Fruit fly (Drosophila melanogaster): ENCODE results near the gene Cip4.

Gene Cip4

dm6 chr3L:4362937-4363336, 965 bp downstream of the Cip4 start:
- no peak for TF ChIP-seq CG32264 (GFP tag; optimal IDR thresholded peaks at IDR 0.05)
- no peak for TF ChIP-seq Jra (GFP tag; optimal IDR thresholded peaks at IDR 0.05)
- TF ChIP-seq ey (GFP tag; optimal IDR thresholded peaks at IDR 0.05): no peak
- TF ChIP-seq Dif (GFP tag; optimal IDR thresholded peaks at IDR 0.05; ENCODE audit: partially characterized antibody): no peak
- no peak for TF ChIP-seq N (GFP tag; optimal IDR thresholded peaks at IDR 0.05)
- TF ChIP-seq h (GFP tag; optimal IDR thresholded peaks at IDR 0.05): no peak
- TF ChIP-seq Sp1 (GFP tag; optimal IDR thresholded peaks at IDR 0.05): no peak
- no peak for TF ChIP-seq tai (GFP tag; optimal IDR thresholded peaks at IDR 0.05)
- no peak for TF ChIP-seq rgr (GFP tag; optimal IDR thresholded peaks at IDR 0.05)
- no peak for TF ChIP-seq pan (optimal IDR thresholded peaks at IDR 0.05)
- TF ChIP-seq br (GFP tag; optimal IDR thresholded peaks at IDR 0.05): no peak
- TF ChIP-seq jim (GFP tag; optimal IDR thresholded peaks at IDR 0.05): no peak
- TF ChIP-seq brk (GFP tag; optimal IDR thresholded peaks at IDR 0.05): no peak
- no peak for TF ChIP-seq lola (GFP tag; optimal IDR thresholded peaks at IDR 0.05)

- TF ChIP-seq dl (GFP tag; optimal IDR thresholded peaks at IDR 0.05; ENCODE audit: insufficient read depth in 1 of 2, partially characterized antibody in 2 of 2) (no peak), CG9705 (GFP tag; optimal IDR thresholded peaks at IDR 0.05) (no peak), brk (GFP tag; optimal IDR thresholded peaks at IDR 0.05) (peak; percentile 3), HLH106 (tag; optimal IDR thresholded peaks at IDR 0.05) (no peak), Dif (GFP tag; optimal IDR thresholded peaks at IDR 0.05; ENCODE audit: partially characterized antibody) (peak; percentile 35), Myc (optimal IDR thresholded peaks at IDR 0.05) (no peak), h (GFP tag; optimal IDR thresholded peaks at IDR 0.05) (peak; percentile 45), sage (GFP tag; optimal IDR thresholded peaks at IDR 0.05) (peak; percentile 7), Rel (GFP tag; optimal IDR thresholded peaks at IDR 0.05) (no peak), Rel (tag; optimal IDR thresholded peaks at IDR 0.05) (no peak), CG32264 (GFP tag; optimal IDR thresholded peaks at IDR 0.05) (no peak), Vsx2 (GFP tag; optimal IDR thresholded peaks at IDR 0.05; ENCODE audit: partially characterized antibody) (peak; percentile 53), CrebA (GFP tag; optimal IDR thresholded peaks at IDR 0.05; ENCODE audit: borderline replicate concordance) (peak; percentile 50), rgr (GFP tag; optimal IDR thresholded peaks at IDR 0.05) (no peak)
These were observed 3.6 kb downstream of the Cip4 start for dm6 chr3L:4360376-4360703.

dm6 chr3L:4359688-4360375, 4.1 kb downstream of the Cip4 start:
- TF ChIP-seq Dfd (GFP tag; optimal IDR thresholded peaks at IDR 0.05) (peak; percentile 6), Sp1 (GFP tag; optimal IDR thresholded peaks at IDR 0.05) (no peak), dl (GFP tag; optimal IDR thresholded peaks at IDR 0.05; ENCODE audit: insufficient read depth in 1 of 2, partially characterized antibody in 2 of 2) (no peak)

dm6 chr3L:4357705-4358131, 6.2 kb downstream of the Cip4 start:
- TF ChIP-seq rgr (GFP tag; optimal IDR thresholded peaks at IDR 0.05): peak; percentile 67
- peak; percentile 25 for TF ChIP-seq Jra (GFP tag; optimal IDR thresholded peaks at IDR 0.05)
- TF ChIP-seq Sp1 (GFP tag; optimal IDR thresholded peaks at IDR 0.05): peak; percentile 34
- TF ChIP-seq woc (GFP tag; optimal IDR thresholded peaks at IDR 0.05): no peak
- no peak for TF ChIP-seq brk (GFP tag; optimal IDR thresholded peaks at IDR 0.05)
- no peak for TF ChIP-seq Abd-B (GFP tag; optimal IDR thresholded peaks at IDR 0.05)
- no peak for TF ChIP-seq ey (GFP tag; optimal IDR thresholded peaks at IDR 0.05)
- no peak for TF ChIP-seq Myc (optimal IDR thresholded peaks at IDR 0.05)
- TF ChIP-seq lola (GFP tag; optimal IDR thresholded peaks at IDR 0.05): no peak
- peak; percentile 75 for TF ChIP-seq h (GFP tag; optimal IDR thresholded peaks at IDR 0.05)
- no peak for TF ChIP-seq dsf (GFP tag; optimal IDR thresholded peaks at IDR 0.05; ENCODE audit: borderline replicate concordance)
- peak; percentile 60 for TF ChIP-seq Hnf4 (GFP tag; optimal IDR thresholded peaks at IDR 0.05)
- no peak for TF ChIP-seq Dfd (GFP tag; optimal IDR thresholded peaks at IDR 0.05)
- TF ChIP-seq OdsH (GFP tag; optimal IDR thresholded peaks at IDR 0.05): peak; percentile 49
- peak; percentile 16 for TF ChIP-seq dmrt93B (GFP tag; optimal IDR thresholded peaks at IDR 0.05)
- TF ChIP-seq dl (GFP tag; optimal IDR thresholded peaks at IDR 0.05; ENCODE audit: insufficient read depth in 1 of 2, partially characterized antibody in 2 of 2): no peak
- peak; percentile 20 for TF ChIP-seq CG32264 (GFP tag; optimal IDR thresholded peaks at IDR 0.05)
- no peak for TF ChIP-seq Hr78 (GFP tag; optimal IDR thresholded peaks at IDR 0.05)
- no peak for TF ChIP-seq CG9705 (GFP tag; optimal IDR thresholded peaks at IDR 0.05)
- no peak for TF ChIP-seq usp (GFP tag; optimal IDR thresholded peaks at IDR 0.05)
- peak; percentile 56 for TF ChIP-seq tai (GFP tag; optimal IDR thresholded peaks at IDR 0.05)
- no peak for TF ChIP-seq GATAd (GFP tag; optimal IDR thresholded peaks at IDR 0.05)
- TF ChIP-seq psq (GFP tag; optimal IDR thresholded peaks at IDR 0.05): peak; percentile 41
- TF ChIP-seq Mio (GFP tag; optimal IDR thresholded peaks at IDR 0.05): no peak
- TF ChIP-seq Hr83 (GFP tag; optimal IDR thresholded peaks at IDR 0.05; ENCODE audit: poor library complexity, severe bottlenecking): peak; percentile 83
- TF ChIP-seq pan (optimal IDR thresholded peaks at IDR 0.05): no peak
- no peak for TF ChIP-seq sage (GFP tag; optimal IDR thresholded peaks at IDR 0.05)
- no peak for TF ChIP-seq CrebA (GFP tag; optimal IDR thresholded peaks at IDR 0.05; ENCODE audit: borderline replicate concordance)
- TF ChIP-seq N (GFP tag; optimal IDR thresholded peaks at IDR 0.05): no peak
- TF ChIP-seq Rel (GFP tag; optimal IDR thresholded peaks at IDR 0.05): no peak
- peak; percentile 84 for TF ChIP-seq Rel (tag; optimal IDR thresholded peaks at IDR 0.05)
- peak in 1 of 2 experiments; percentile 47 for TF ChIP-seq foxo (GFP tag; optimal IDR thresholded peaks at IDR 0.05)
- peak; percentile 12 for TF ChIP-seq HLH106 (tag; optimal IDR thresholded peaks at IDR 0.05)
- peak; percentile 46 for TF ChIP-seq fru (GFP tag; optimal IDR thresholded peaks at IDR 0.05)
- no peak for TF ChIP-seq jim (GFP tag; optimal IDR thresholded peaks at IDR 0.05)
- TF ChIP-seq br (GFP tag; optimal IDR thresholded peaks at IDR 0.05): peak; percentile 56
- no peak for TF ChIP-seq Vsx2 (GFP tag; optimal IDR thresholded peaks at IDR 0.05; ENCODE audit: partially characterized antibody)
- no peak for TF ChIP-seq sv (GFP tag; optimal IDR thresholded peaks at IDR 0.05)
- TF ChIP-seq Dif (GFP tag; optimal IDR thresholded peaks at IDR 0.05; ENCODE audit: partially characterized antibody): no peak

All from whole organism, wandering third instar larva.